Worm (Caenorhabditis elegans) whole organism, young adult: ENCODE measurements around the gene letm-1.

Source experiments
- B0035.1 ChIP-seq: sonication (generic microtip); optimal IDR thresholded peaks from 2 replicates; lab custom pipeline; 2016; ENCODE audit warnings: missing genetic modification characterization, mild to moderate bottlenecking, missing compliant biosample characterization, missing genotype, missing genetic modification reagents
- D2030.7 ChIP-seq: fragments of 200-800 bp; sonication (Bioruptor generic); IDR thresholded peaks from 2 replicates; pipeline ENCODE4 v1.3.6; 2022; ENCODE audit warnings: missing genetic modification reagents, missing genetic modification characterization, missing compliant biosample characterization
- F52B5.7 ChIP-seq: sonication (generic microtip); optimal IDR thresholded peaks from 2 replicates; lab custom pipeline; 2016; ENCODE audit warnings: mild to moderate bottlenecking, missing genetic modification characterization, missing compliant biosample characterization
- Y53F4B.3 ChIP-seq: fragments of 200-800 bp; sonication (Bioruptor generic); IDR thresholded peaks from 2 replicates; pipeline ENCODE4 v1.3.6; 2022; ENCODE audit warnings: missing genetic modification reagents, missing genetic modification characterization, missing compliant biosample characterization
- Y53G8AR.9 ChIP-seq: fragments of 200-800 bp; sonication (Bioruptor generic); conservative IDR thresholded peaks from 2 replicates; pipeline ENCODE4 v1.3.6; 2022; ENCODE audit warnings: missing genetic modification reagents, missing genetic modification characterization, missing compliant biosample characterization
- Y67H2A.10 ChIP-seq: fragments of 200-800 bp; sonication (Bioruptor generic); conservative IDR thresholded peaks from 2 replicates; pipeline ENCODE4 v1.3.6; 2022; ENCODE audit warnings: missing genetic modification reagents, missing genetic modification characterization, missing compliant biosample characterization
- Y95B8A.8 ChIP-seq: fragments of 200-800 bp; sonication (Bioruptor generic); IDR thresholded peaks from 2 replicates; pipeline ENCODE4 v1.3.6; 2022; ENCODE audit warnings: missing genetic modification reagents, missing genetic modification characterization, missing compliant biosample characterization
- akir-1 ChIP-seq: fragments of 200-800 bp; sonication (Bioruptor generic); optimal IDR thresholded peaks from 2 replicates; lab custom pipeline; 2018; ENCODE audit warnings: mild to moderate bottlenecking, missing genetic modification characterization, moderate library complexity, missing compliant biosample characterization
- ama-1 ChIP-seq, 3 experiments: fragments of 150-350 bp in 1 of 3; sonication (generic microtip) in 2 of 3; optimal IDR thresholded peaks; 2 replicates each; lab custom pipeline; 2014 to 2018; ENCODE audit warnings: missing biosample characterization in 2 of 3, missing genetic modification characterization in 2 of 3, missing genetic modification reagents in 2 of 3
- aptf-3 ChIP-seq: fragments of 200-800 bp; sonication (Bioruptor generic); IDR thresholded peaks from 2 replicates; pipeline ENCODE4 v1.3.6; 2022; ENCODE audit warnings: missing genetic modification characterization, missing compliant biosample characterization
- bed-1 ChIP-seq: fragments of 200-800 bp; sonication (Bioruptor generic); IDR thresholded peaks from 2 replicates; pipeline ENCODE4 v1.3.6; 2022; ENCODE audit warnings: missing genetic modification reagents, missing genetic modification characterization, missing compliant biosample characterization
- bed-2 ChIP-seq: fragments of 200-800 bp; sonication (Bioruptor generic); IDR thresholded peaks from 2 replicates; pipeline ENCODE4 v1.3.6; 2022; ENCODE audit warnings: missing genetic modification reagents, missing genetic modification characterization, missing compliant biosample characterization
- ceh-79 ChIP-seq: sonication (generic microtip); optimal IDR thresholded peaks from 2 replicates; lab custom pipeline; 2017; ENCODE audit warnings: mild to moderate bottlenecking, missing genetic modification characterization, missing compliant biosample characterization
- die-1 ChIP-seq: sonication (generic microtip); optimal IDR thresholded peaks from 2 replicates; lab custom pipeline; 2016; ENCODE audit warnings: missing genotype, mild to moderate bottlenecking, missing genetic modification characterization, missing compliant biosample characterization
- egrh-3 ChIP-seq: fragments of 200-800 bp; sonication (Bioruptor generic); IDR thresholded peaks from 2 replicates; pipeline ENCODE4 v1.3.6; 2022; ENCODE audit warnings: missing genetic modification reagents, missing genetic modification characterization, missing compliant biosample characterization
- ets-4 ChIP-seq: fragments of 200-800 bp; sonication (Bioruptor generic); optimal IDR thresholded peaks from 2 replicates; lab custom pipeline; 2018; ENCODE audit warnings: mild to moderate bottlenecking, missing genetic modification characterization, missing compliant biosample characterization
- him-1 ChIP-seq: sonication (generic microtip); optimal IDR thresholded peaks from 2 replicates; lab custom pipeline; 2016; ENCODE audit warnings: missing genotype, missing genetic modification reagents, missing genetic modification characterization, missing compliant biosample characterization
- hlh-26 ChIP-seq: fragments of 200-800 bp; sonication (Bioruptor generic); conservative IDR thresholded peaks from 2 replicates; pipeline ENCODE4 v1.3.6; 2022; ENCODE audit warnings: missing genetic modification reagents, missing genetic modification characterization, missing compliant biosample characterization
- hmg-20 ChIP-seq: fragments of 200-800 bp; sonication (Bioruptor generic); IDR thresholded peaks from 2 replicates; pipeline ENCODE4 v1.3.6; 2022; ENCODE audit warnings: missing genetic modification reagents, missing genetic modification characterization, missing compliant biosample characterization
- lin-35 ChIP-seq, 3 experiments: fragments of 150-350 bp in 2 of 3; sonication (generic microtip) in 1 of 3; optimal IDR thresholded peaks; 2 replicates each; lab custom pipeline; 2014 to 2018; ENCODE audit warnings: missing biosample characterization in 3 of 3, missing genetic modification characterization in 3 of 3, missing genetic modification reagents in 3 of 3
- lin-40 ChIP-seq: sonication (generic microtip); optimal IDR thresholded peaks from 2 replicates; lab custom pipeline; 2016; ENCODE audit warnings: missing genetic modification characterization, mild to moderate bottlenecking, missing compliant biosample characterization, missing genotype, missing genetic modification reagents
- madf-6 ChIP-seq: fragments of 200-800 bp; sonication (Bioruptor generic); IDR thresholded peaks from 2 replicates; pipeline ENCODE4 v1.3.6; 2022; ENCODE audit warnings: missing genetic modification reagents, missing genetic modification characterization, missing compliant biosample characterization
- mel-28 ChIP-seq: sonication (generic microtip); optimal IDR thresholded peaks from 2 replicates; lab custom pipeline; 2016; ENCODE audit warnings: borderline replicate concordance, mild to moderate bottlenecking, missing genetic modification characterization, missing compliant biosample characterization
- nfya-2 ChIP-seq: fragments of 200-800 bp; sonication (Bioruptor generic); IDR thresholded peaks from 2 replicates; pipeline ENCODE4 v1.3.6; 2022; ENCODE audit warnings: missing genetic modification reagents, missing genetic modification characterization, missing compliant biosample characterization
- nhr-27 ChIP-seq: fragments of 200-800 bp; sonication (Bioruptor generic); optimal IDR thresholded peaks from 2 replicates; lab custom pipeline; 2018; ENCODE audit warnings: mild to moderate bottlenecking, missing genetic modification characterization, moderate library complexity, missing compliant biosample characterization
- nhr-90 ChIP-seq: sonication (generic microtip); optimal IDR thresholded peaks from 2 replicates; lab custom pipeline; 2016; ENCODE audit warnings: missing genotype, mild to moderate bottlenecking, missing genetic modification characterization, missing compliant biosample characterization
- sea-2 ChIP-seq: fragments of 200-800 bp; sonication (Bioruptor generic); IDR thresholded peaks from 2 replicates; pipeline ENCODE4 v1.3.6; 2022; ENCODE audit warnings: missing genetic modification characterization, missing compliant biosample characterization
- snpc-1.3 ChIP-seq: sonication (generic microtip); optimal IDR thresholded peaks from 2 replicates; lab custom pipeline; 2017; ENCODE audit warnings: missing genetic modification characterization, mild to moderate bottlenecking, missing compliant biosample characterization, antibody characterized with exemption, moderate library complexity, missing genotype, missing genetic modification reagents; ENCODE audit not compliant: insufficient read depth
- snpc-4 ChIP-seq, 5 experiments: fragments of 150-350 bp in 1 of 5; sonication (generic microtip) in 4 of 5; optimal IDR thresholded peaks; 2 replicates each; lab custom pipeline; 2014 to 2018; ENCODE audit warnings: missing genetic modification characterization in 5 of 5, missing biosample characterization in 3 of 5, antibody characterized with exemption in 2 of 5, mild to moderate bottlenecking in 2 of 5, missing compliant biosample characterization in 2 of 5, missing genotype in 2 of 5, moderate library complexity in 2 of 5, missing genetic modification reagents in 1 of 5
- somi-1 ChIP-seq: fragments of 200-800 bp; sonication (Bioruptor generic); optimal IDR thresholded peaks from 2 replicates; lab custom pipeline; 2018; ENCODE audit warnings: mild to moderate bottlenecking, missing genetic modification characterization, missing compliant biosample characterization
- xnd-1 ChIP-seq: sonication (generic microtip); optimal IDR thresholded peaks from 2 replicates; lab custom pipeline; 2016; ENCODE audit warnings: missing genotype, missing genetic modification reagents, missing genetic modification characterization, missing compliant biosample characterization
- zim-3 ChIP-seq: sonication (generic microtip); optimal IDR thresholded peaks from 2 replicates; lab custom pipeline; 2017; ENCODE audit warnings: mild to moderate bottlenecking, missing genetic modification characterization, moderate library complexity, missing compliant biosample characterization
- ztf-25 ChIP-seq: fragments of 200-800 bp; sonication (Bioruptor generic); IDR thresholded peaks from 2 replicates; pipeline ENCODE4 v1.3.6; 2022; ENCODE audit warnings: missing genetic modification reagents, missing genetic modification characterization, missing compliant biosample characterization
- ztf-26 ChIP-seq: sonication (generic microtip); optimal IDR thresholded peaks from 2 replicates; lab custom pipeline; 2017; ENCODE audit warnings: missing genetic modification characterization, missing compliant biosample characterization
- ztf-6 ChIP-seq: fragments of 200-800 bp; sonication (Bioruptor generic); IDR thresholded peaks from 2 replicates; pipeline ENCODE4 v1.3.6; 2022; ENCODE audit warnings: missing genetic modification reagents, missing genetic modification characterization, missing compliant biosample characterization

Gene letm-1

ce11 chrV:13611782-13612181 is 49.3 kb upstream of the letm-1 start, which contains the start of gene spig-9:
Gene spig-9 (minus strand): TSS chrV:13611882.
- TF ChIP-seq somi-1 (GFP tag; lab: Kevin White, UChicago) (no peak), zim-3 (tag; lab: Kevin White, UChicago) (no peak), snpc-1.3 (tag; lab: Kevin White, UChicago) (no peak), ama-1 (optimal IDR thresholded peaks at IDR 0.05; lab: Kevin White, UChicago) (no peak), ama-1 (GFP tag; optimal IDR thresholded peaks at IDR 0.05; lab: Kevin White, UChicago) (no peak), xnd-1 (tag; lab: Kevin White, UChicago) (no peak)
- TF ChIP-seq, all 124 proteins: peak for 0

- TF ChIP-seq B0035.1 (tag; lab: Kevin White, UChicago) (no peak), akir-1 (GFP tag; lab: Kevin White, UChicago) (no peak), Y53F4B.3 (GFP tag; lab: Robert Waterston, UW) (no peak), die-1 (tag; lab: Kevin White, UChicago) (no peak), nfya-2 (no peak), ztf-25 (GFP tag; lab: Robert Waterston, UW) (no peak), F52B5.7 (tag; lab: Kevin White, UChicago) (no peak), egrh-3 (GFP tag; lab: Robert Waterston, UW) (no peak), mel-28 (no peak), bed-1 (GFP tag; lab: Robert Waterston, UW) (no peak), bed-2 (no peak), aptf-3 (no peak), lin-40 (tag; lab: Kevin White, UChicago) (no peak)
Observed at ce11 chrV:13613870-13614269, 47.2 kb upstream of the letm-1 start, which contains the start of gene F53F4.7. Gene F53F4.7 (minus strand): TSS chrV:13613970.

ce11 chrV:13619752-13620151 is 41.3 kb upstream of the letm-1 start, which contains the start of gene srd-11:
Gene srd-11 (minus strand): TSS chrV:13619852.
- no peak for TF ChIP-seq sea-2 (GFP tag; lab: Robert Waterston, UW)
- no peak for TF ChIP-seq ztf-6 (GFP tag; lab: Robert Waterston, UW)
- TF ChIP-seq ceh-79 (tag; lab: Kevin White, UChicago): no peak
- no peak for TF ChIP-seq lin-35 (GFP tag; optimal IDR thresholded peaks at IDR 0.05; lab: Kevin White, UChicago)
- TF ChIP-seq xnd-1 (tag; lab: Kevin White, UChicago): no peak
- TF ChIP-seq hlh-26 (GFP tag; lab: Robert Waterston, UW): no peak
- TF ChIP-seq madf-6 (GFP tag; lab: Robert Waterston, UW): no peak
- no peak for TF ChIP-seq ztf-26
- TF ChIP-seq snpc-4 (GFP tag; optimal IDR thresholded peaks at IDR 0.05; lab: Kevin White, UChicago): no peak
- TF ChIP-seq snpc-4 (tag; optimal IDR thresholded peaks at IDR 0.05; lab: Kevin White, UChicago): no peak
- TF ChIP-seq nhr-27 (tag; lab: Kevin White, UChicago): no peak
- no peak for TF ChIP-seq bed-1 (GFP tag; lab: Robert Waterston, UW)
- TF ChIP-seq him-1 (tag; lab: Kevin White, UChicago): no peak
- no peak for TF ChIP-seq bed-2

DNA sequence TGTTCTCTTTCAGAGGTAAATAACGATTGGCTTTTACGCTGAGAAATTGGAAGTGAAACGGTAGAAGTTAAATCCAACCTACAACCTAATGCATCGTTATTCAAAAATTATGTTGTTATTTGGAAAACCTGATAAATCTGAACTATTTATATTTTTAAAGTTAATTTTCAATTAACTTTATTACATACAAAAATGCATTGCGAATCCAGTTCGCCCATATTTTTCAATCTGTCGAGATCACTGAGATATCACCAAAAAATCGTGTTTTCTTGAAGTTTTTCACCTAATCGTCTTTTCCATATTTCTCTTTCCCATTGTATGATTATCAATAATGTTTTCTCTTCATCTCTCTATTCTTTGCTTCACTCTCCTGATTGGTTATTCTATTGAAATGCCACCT is 40.4 kb upstream of the letm-1 start, which contains the start of gene F53F4.15:
TSS of gene F53F4.15 (plus strand) at position 301 of the 400 bp plus-strand sequence.
- TF ChIP-seq Y53F4B.3 (GFP tag; lab: Robert Waterston, UW) (no peak), B0035.1 (tag; lab: Kevin White, UChicago) (no peak), Y53G8AR.9 (GFP tag; lab: Robert Waterston, UW) (no peak), D2030.7 (no peak), him-1 (tag; lab: Kevin White, UChicago) (no peak), ets-4 (no peak), ceh-79 (tag; lab: Kevin White, UChicago) (no peak), Y95B8A.8 (GFP tag; lab: Robert Waterston, UW) (no peak), hmg-20 (GFP tag; lab: Robert Waterston, UW) (no peak), Y67H2A.10 (GFP tag; lab: Robert Waterston, UW) (no peak), nhr-90 (tag; lab: Kevin White, UChicago) (no peak)
- TF ChIP-seq, all 124 proteins: peak for 0
